Worm (Caenorhabditis elegans): ENCODE data around the gene sup-10.

DNA sequence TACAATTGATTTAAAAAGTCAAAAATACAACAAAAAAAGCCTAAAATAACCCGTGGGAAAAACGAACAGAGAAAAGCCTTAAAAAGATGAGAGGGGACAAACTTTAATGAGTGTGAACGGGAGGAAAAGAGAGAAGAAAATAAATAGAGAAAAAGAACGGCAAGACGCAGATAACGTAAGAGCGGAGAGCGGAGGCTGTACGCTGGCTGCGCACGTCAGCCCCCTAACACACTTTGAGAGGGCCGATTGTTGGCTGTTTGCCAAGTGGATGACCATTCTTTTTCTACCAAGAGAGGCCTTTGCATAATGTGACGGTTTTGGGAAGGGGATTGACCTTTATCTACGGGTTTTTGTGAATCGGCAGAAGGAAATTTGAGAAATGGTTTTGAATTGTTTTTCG is 34.1 kb downstream of the sup-10 start:
- no peak for TF ChIP-seq W03F9.2 (tag; optimal IDR thresholded peaks at IDR 0.05)
- TF ChIP-seq him-1 (tag; optimal IDR thresholded peaks at IDR 0.05), result no peak

Data from whole organism, L4/young adult.